Fruit fly (Drosophila melanogaster): ENCODE results near the gene robo2.

robo2 gene

DNA sequence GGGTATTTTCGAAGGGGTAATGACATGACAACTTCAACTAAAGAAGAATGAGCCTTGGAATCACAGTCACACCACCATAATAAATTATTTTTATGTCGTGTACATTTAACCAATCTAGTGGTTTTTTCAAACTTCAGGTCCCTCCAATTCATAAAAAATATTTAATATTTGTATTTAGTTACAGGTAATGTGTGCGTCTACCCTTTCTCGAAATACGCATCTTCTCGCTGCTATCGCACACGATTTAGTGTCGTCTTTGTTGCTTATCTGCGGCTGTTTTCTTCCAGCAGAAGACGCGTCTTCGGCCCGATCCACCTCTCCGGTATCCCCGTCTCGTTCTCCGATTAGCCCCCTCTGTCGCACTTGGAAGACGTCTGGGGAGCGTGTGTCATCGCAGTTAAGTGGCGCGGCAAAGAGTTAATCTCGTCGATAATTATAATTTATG is 6.6 kb upstream of the robo2 start (continued):
- peak; percentile 48 for TF ChIP-seq CG13123 (GFP tag; optimal IDR thresholded peaks at IDR 0.05)
- peak; percentile 67 for TF ChIP-seq grau (tag; optimal IDR thresholded peaks at IDR 0.05)
- TF ChIP-seq CHES-1-like (GFP tag; optimal IDR thresholded peaks at IDR 0.05), result peak; percentile 4
- peak; percentile 15 for TF ChIP-seq Hmr (GFP tag; optimal IDR thresholded peaks at IDR 0.05)
- TF ChIP-seq fd96Cb (tag; optimal IDR thresholded peaks at IDR 0.05), result peak; percentile 82
- TF ChIP-seq Scr (GFP tag; IDR thresholded peaks at IDR 0.05; ENCODE audit: partially characterized antibody), result no peak
- TF ChIP-seq ci (GFP tag; IDR thresholded peaks at IDR 0.05), result peak; percentile 86
- TF ChIP-seq CG12659 (GFP tag; optimal IDR thresholded peaks at IDR 0.05), result peak; percentile 54
- peak; percentile 94 for TF ChIP-seq dmrt11E (tag; optimal IDR thresholded peaks at IDR 0.05)
- TF ChIP-seq MESR4 (GFP tag; optimal IDR thresholded peaks at IDR 0.05), result no peak
- TF ChIP-seq CG17612 (GFP tag; IDR thresholded peaks at IDR 0.05), result no peak
- TF ChIP-seq CG5953 (GFP tag; IDR thresholded peaks at IDR 0.05), result 0 out of 2 replicates have a peak, but pooled peaks have one; percentile 39
- peak; percentile 26 for TF ChIP-seq CG2116 (GFP tag; optimal IDR thresholded peaks at IDR 0.05)
- no peak for TF ChIP-seq CG6791 (GFP tag; IDR thresholded peaks at IDR 0.05; ENCODE audit: partially characterized antibody)
- TF ChIP-seq CG5245 (GFP tag; optimal IDR thresholded peaks at IDR 0.05), result peak; percentile 67
- TF ChIP-seq Hsf (GFP tag; optimal IDR thresholded peaks at IDR 0.05), result peak; percentile 65
- TF ChIP-seq fd64A (GFP tag; optimal IDR thresholded peaks at IDR 0.05), result peak; percentile 32
- TF ChIP-seq CG8388 (GFP tag; optimal IDR thresholded peaks at IDR 0.05), result peak; percentile 79
- TF ChIP-seq CG16815 (GFP tag; optimal IDR thresholded peaks at IDR 0.05), result peak; percentile 81
- no peak for TF ChIP-seq fu2 (GFP tag; optimal IDR thresholded peaks at IDR 0.05)
- TF ChIP-seq CG6175 (GFP tag; IDR thresholded peaks at IDR 0.05), result peak; percentile 46; the same call in 1 of the 3 replicates
- TF ChIP-seq CG15696 (tag; optimal IDR thresholded peaks at IDR 0.05), result peak; percentile 56
- peak; percentile 36 for TF ChIP-seq pnt (GFP tag; optimal IDR thresholded peaks at IDR 0.05)
- peak; percentile 62 for TF ChIP-seq ewg (GFP tag; optimal IDR thresholded peaks at IDR 0.05)
- TF ChIP-seq Asciz (GFP tag; optimal IDR thresholded peaks at IDR 0.05), result peak; percentile 51
- TF ChIP-seq CG12744 (GFP tag; optimal IDR thresholded peaks at IDR 0.05), result no peak
- peak; percentile 48 for TF ChIP-seq CG18764 (GFP tag; optimal IDR thresholded peaks at IDR 0.05)
- TF ChIP-seq CG6765 (GFP tag; optimal IDR thresholded peaks at IDR 0.05), result no peak
- peak; percentile 4 for TF ChIP-seq fd102C (GFP tag; optimal IDR thresholded peaks at IDR 0.05)
- TF ChIP-seq luna (GFP tag; optimal IDR thresholded peaks at IDR 0.05), result no peak
- no peak for TF ChIP-seq CG7987 (GFP tag; optimal IDR thresholded peaks at IDR 0.05)
- peak; percentile 79 for TF ChIP-seq Spps (tag; optimal IDR thresholded peaks at IDR 0.05)
- no peak for TF ChIP-seq CG11696 (GFP tag; IDR thresholded peaks at IDR 0.05)
- TF ChIP-seq CG2120 (GFP tag; optimal IDR thresholded peaks at IDR 0.05), result peak; percentile 33
- no peak for TF ChIP-seq nerfin-2 (GFP tag; IDR thresholded peaks at IDR 0.05; ENCODE audit: partially characterized antibody)
- peak; percentile 38 for TF ChIP-seq ind (GFP tag; optimal IDR thresholded peaks at IDR 0.05)
- peak; percentile 42 for TF ChIP-seq nerfin-1 (tag; optimal IDR thresholded peaks at IDR 0.05)
- peak; percentile 68 for TF ChIP-seq cato (GFP tag; optimal IDR thresholded peaks at IDR 0.05; ENCODE audit: borderline replicate concordance)
- no peak for TF ChIP-seq Lpt (GFP tag; optimal IDR thresholded peaks at IDR 0.05)
- peak; percentile 75 for TF ChIP-seq CG10366 (GFP tag; IDR thresholded peaks at IDR 0.05)
- TF ChIP-seq CG11247 (GFP tag; IDR thresholded peaks at IDR 0.05), result peak; percentile 24; the same call in 1 of the 2 replicates
- no peak for TF ChIP-seq CG17186 (GFP tag; optimal IDR thresholded peaks at IDR 0.05)
- TF ChIP-seq CG9932 (GFP tag; IDR thresholded peaks at IDR 0.05), result no peak
- peak; percentile 49 for TF ChIP-seq tio (GFP tag; optimal IDR thresholded peaks at IDR 0.05)
- TF ChIP-seq CG10654 (GFP tag; optimal IDR thresholded peaks at IDR 0.05), result peak; percentile 34
- peak; percentile 79 for TF ChIP-seq oc (tag; optimal IDR thresholded peaks at IDR 0.05)
- peak; percentile 89 for TF ChIP-seq vvl (GFP tag; IDR thresholded peaks at IDR 0.05)
- TF ChIP-seq Drgx (GFP tag; IDR thresholded peaks at IDR 0.05), result peak; percentile 41; the same call in 1 of the 2 replicates
- TF ChIP-seq Nf-YA (GFP tag; IDR thresholded peaks at IDR 0.05), result peak; percentile 56; the same call in 1 of the 2 replicates
- peak; percentile 52 for TF ChIP-seq nau (GFP tag; optimal IDR thresholded peaks at IDR 0.05)
